Worm (Caenorhabditis elegans): ENCODE data around the gene daf-6.

- TF ChIP-seq unc-62 (GFP tag; optimal IDR thresholded peaks at IDR 0.05) (no peak), mel-28 (tag; optimal IDR thresholded peaks at IDR 0.05; ENCODE audit: borderline replicate concordance) (no peak), B0336.3 (GFP tag; IDR thresholded peaks at IDR 0.05) (no peak)
Observed at ce11 chrX:14871780-14872179, 16.5 kb upstream of the daf-6 start, which contains the start of gene F31F6.2.

Measured in whole organism, young adult.